Worm (Caenorhabditis elegans) whole organism, L4 larva: ENCODE results near the gene cav-2.
A peak's percentile ranks its signal among the peaks of the same experiment; 100 is the strongest.

Source experiments
- R02D3.7 ChIP-seq: fragments of 150-350 bp; sonication (generic microtip); optimal IDR thresholded peaks from 3 replicates; lab custom pipeline; 2014; ENCODE audit warnings: missing biosample characterization, missing genetic modification characterization
- Y48G9A.11 ChIP-seq: fragments of 200-800 bp; sonication (Bioruptor generic); IDR thresholded peaks from 2 replicates; pipeline ENCODE4 v1.3.6; 2022; ENCODE audit warnings: missing genetic modification reagents, missing genetic modification characterization, missing compliant biosample characterization
- Y5F2A.4 ChIP-seq: fragments of 200-800 bp; sonication (Bioruptor generic); optimal IDR thresholded peaks from 2 replicates; lab custom pipeline; 2018; ENCODE audit warnings: mild to moderate bottlenecking, missing genetic modification characterization, missing compliant biosample characterization
- aly-2 ChIP-seq: sonication (generic microtip); optimal IDR thresholded peaks from 2 replicates; lab custom pipeline; 2018; ENCODE audit warnings: missing biosample characterization, missing genetic modification characterization
- egl-27 ChIP-seq: sonication (generic microtip); optimal IDR thresholded peaks from 3 replicates; lab custom pipeline; 2017; ENCODE audit warnings: missing biosample characterization, missing genetic modification reagents, missing genetic modification characterization
- lin-15B ChIP-seq: fragments of 150-350 bp; sonication (generic microtip); optimal IDR thresholded peaks from 3 replicates; lab custom pipeline; 2014; ENCODE audit warnings: missing biosample characterization, missing genetic modification characterization
- mep-1 ChIP-seq: fragments of 150-350 bp; sonication (generic microtip); optimal IDR thresholded peaks from 3 replicates; lab custom pipeline; 2014; ENCODE audit warnings: missing biosample characterization, missing genetic modification characterization
- nhr-28 ChIP-seq: fragments of 150-350 bp; optimal IDR thresholded peaks from 2 replicates; lab custom pipeline; 2014; ENCODE audit warnings: missing biosample characterization, missing genetic modification characterization
- nhr-76 ChIP-seq: fragments of 150-350 bp; optimal IDR thresholded peaks from 2 replicates; lab custom pipeline; 2014; ENCODE audit warnings: missing biosample characterization, missing genetic modification characterization
- zag-1 ChIP-seq: fragments of 150-350 bp; optimal IDR thresholded peaks from 2 replicates; lab custom pipeline; 2014; ENCODE audit warnings: missing biosample characterization, missing genetic modification characterization
- ztf-11 ChIP-seq: fragments of 150-350 bp; optimal IDR thresholded peaks from 2 replicates; lab custom pipeline; 2014; ENCODE audit warnings: missing biosample characterization, missing genetic modification characterization

DNA sequence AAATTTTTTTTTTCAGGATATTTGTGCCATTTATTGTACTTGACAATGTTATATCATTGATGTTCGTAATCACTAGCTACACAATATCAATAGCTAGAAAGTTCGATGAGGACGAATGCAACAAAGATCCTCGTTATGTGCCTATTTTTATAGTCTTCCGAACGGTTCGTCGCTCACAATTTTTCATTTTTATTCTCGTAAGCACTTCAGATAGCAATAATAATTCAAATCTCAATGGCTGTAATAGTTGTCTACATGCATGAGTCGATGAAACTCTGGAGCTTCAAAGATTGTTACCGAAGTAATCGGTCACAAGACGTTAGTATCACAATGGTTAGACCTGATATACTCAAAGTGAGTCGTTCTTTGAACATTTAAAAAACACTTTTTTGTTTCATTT is 27.7 kb upstream of the cav-2 start:
- TF ChIP-seq mep-1 (peak; percentile 19), aly-2 (tag; lab: Kevin White, UChicago) (no peak), nhr-76 (tag; lab: Kevin White, UChicago) (no peak), Y5F2A.4 (no peak), Y48G9A.11 (GFP tag; lab: Robert Waterston, UW) (no peak), ztf-11 (no peak), lin-15B (tag; lab: Kevin White, UChicago) (no peak), R02D3.7 (tag; lab: Kevin White, UChicago) (no peak), nhr-28 (tag; lab: Kevin White, UChicago) (no peak), egl-27 (no peak), zag-1 (tag; lab: Kevin White, UChicago) (no peak)
